Worm (Caenorhabditis elegans) whole organism, mixed stage, embryonic: ENCODE data around the gene B0244.5.

Experiments
- M03D4.4 ChIP-seq: sonication (generic microtip); optimal IDR thresholded peaks from 2 replicates; lab custom pipeline; 2017; ENCODE audit warnings: mild to moderate bottlenecking, missing genetic modification characterization, missing compliant biosample characterization
- blmp-1 ChIP-seq: fragments of 150-350 bp; optimal IDR thresholded peaks from 2 replicates; lab custom pipeline; 2014; ENCODE audit warnings: missing biosample characterization, missing genetic modification characterization
- ceh-39 ChIP-seq: fragments of 150-350 bp; optimal IDR thresholded peaks from 2 replicates; lab custom pipeline; 2014; ENCODE audit warnings: missing biosample characterization, missing genetic modification characterization
- ceh-43 ChIP-seq: fragments of 200-800 bp; sonication (Bioruptor generic); optimal IDR thresholded peaks from 2 replicates; lab custom pipeline; 2018; ENCODE audit warnings: mild to moderate bottlenecking, missing genetic modification characterization, moderate library complexity, missing compliant biosample characterization
- ceh-83 ChIP-seq: fragments of 200-800 bp; sonication (Bioruptor generic); optimal IDR thresholded peaks from 2 replicates; lab custom pipeline; 2018; ENCODE audit warnings: mild to moderate bottlenecking, missing genetic modification characterization, missing compliant biosample characterization
- ces-1 ChIP-seq: fragments of 150-350 bp; optimal IDR thresholded peaks from 2 replicates; lab custom pipeline; 2014; ENCODE audit warnings: missing biosample characterization, missing genetic modification reagents, missing genetic modification characterization
- drap-1 ChIP-seq: fragments of 200-800 bp; sonication (Bioruptor generic); optimal IDR thresholded peaks from 3 replicates; lab custom pipeline; 2018; ENCODE audit warnings: mild to moderate bottlenecking, missing genetic modification characterization, missing compliant biosample characterization
- elt-1 ChIP-seq: sonication (generic microtip); optimal IDR thresholded peaks from 2 replicates; lab custom pipeline; 2017; ENCODE audit warnings: missing genetic modification characterization, mild to moderate bottlenecking, missing compliant biosample characterization, antibody characterized with exemption, moderate library complexity, borderline replicate concordance; ENCODE audit not compliant: insufficient read depth
- flh-1 ChIP-seq: fragments of 200-800 bp; sonication (Bioruptor generic); optimal IDR thresholded peaks from 2 replicates; lab custom pipeline; 2018; ENCODE audit warnings: mild to moderate bottlenecking, missing genetic modification characterization, moderate library complexity, missing compliant biosample characterization
- ham-2 ChIP-seq: fragments of 200-800 bp; sonication (Bioruptor generic); optimal IDR thresholded peaks from 2 replicates; lab custom pipeline; 2018; ENCODE audit warnings: mild to moderate bottlenecking, missing genetic modification characterization, missing compliant biosample characterization
- hlh-1 ChIP-seq: fragments of 150-350 bp; optimal IDR thresholded peaks from 2 replicates; lab custom pipeline; 2014; ENCODE audit warnings: missing biosample characterization, missing genetic modification reagents, missing genetic modification characterization
- lin-13 ChIP-seq: fragments of 150-350 bp; optimal IDR thresholded peaks from 2 replicates; lab custom pipeline; 2014; ENCODE audit warnings: missing biosample characterization, missing genetic modification characterization
- lin-32 ChIP-seq: fragments of 200-800 bp; sonication (Bioruptor generic); optimal IDR thresholded peaks from 2 replicates; lab custom pipeline; 2018; ENCODE audit warnings: mild to moderate bottlenecking, missing genetic modification characterization, missing compliant biosample characterization
- mab-5 ChIP-seq: fragments of 150-350 bp; optimal IDR thresholded peaks from 2 replicates; lab custom pipeline; 2014; ENCODE audit warnings: missing biosample characterization, missing genetic modification characterization
- mep-1 ChIP-seq: fragments of 150-350 bp; optimal IDR thresholded peaks from 2 replicates; lab custom pipeline; 2017; ENCODE audit warnings: missing biosample characterization, missing genetic modification reagents, missing genetic modification characterization, inconsistent platforms
- mls-2 ChIP-seq: sonication (generic microtip); optimal IDR thresholded peaks from 2 replicates; lab custom pipeline; 2016; ENCODE audit warnings: mild to moderate bottlenecking, missing genetic modification characterization, moderate library complexity, missing compliant biosample characterization
- nhr-12 ChIP-seq: fragments of 150-350 bp; optimal IDR thresholded peaks from 2 replicates; lab custom pipeline; 2014; ENCODE audit warnings: missing biosample characterization, missing genetic modification characterization
- nhr-237 ChIP-seq: fragments of 150-350 bp; optimal IDR thresholded peaks from 2 replicates; lab custom pipeline; 2014; ENCODE audit warnings: missing biosample characterization, missing genetic modification characterization
- nhr-28 ChIP-seq: fragments of 150-350 bp; optimal IDR thresholded peaks from 2 replicates; lab custom pipeline; 2014; ENCODE audit warnings: missing biosample characterization, missing genetic modification characterization
- sem-2 ChIP-seq: fragments of 200-800 bp; sonication (Bioruptor generic); optimal IDR thresholded peaks from 2 replicates; lab custom pipeline; 2018; ENCODE audit warnings: mild to moderate bottlenecking, missing genetic modification characterization, missing compliant biosample characterization
- sptf-1 ChIP-seq: sonication (generic microtip); optimal IDR thresholded peaks from 2 replicates; lab custom pipeline; 2017; ENCODE audit warnings: mild to moderate bottlenecking, missing genetic modification characterization, moderate library complexity, missing compliant biosample characterization
- tbx-8 ChIP-seq: fragments of 200-800 bp; sonication (Bioruptor generic); optimal IDR thresholded peaks from 2 replicates; lab custom pipeline; 2018; ENCODE audit warnings: mild to moderate bottlenecking, missing genetic modification characterization, moderate library complexity, missing compliant biosample characterization
- unc-120 ChIP-seq: sonication (generic microtip); optimal IDR thresholded peaks from 2 replicates; lab custom pipeline; 2017; ENCODE audit warnings: missing genetic modification characterization, missing compliant biosample characterization; ENCODE audit not compliant: poor library complexity, severe bottlenecking
- unc-39 ChIP-seq: fragments of 150-350 bp; optimal IDR thresholded peaks from 2 replicates; lab custom pipeline; 2014; ENCODE audit warnings: missing biosample characterization, missing genetic modification characterization
- zip-8 ChIP-seq: fragments of 150-350 bp; optimal IDR thresholded peaks from 2 replicates; lab custom pipeline; 2014; ENCODE audit warnings: missing biosample characterization, missing genetic modification characterization
- ztf-11 ChIP-seq: fragments of 150-350 bp; optimal IDR thresholded peaks from 2 replicates; lab custom pipeline; 2014; ENCODE audit warnings: missing biosample characterization, missing genetic modification characterization

B0244.5 gene

ce11 chrIII:5708024-5708423, 36.7 kb upstream of the B0244.5 start:
- TF ChIP-seq hlh-1 (peak; percentile 22), flh-1 (GFP tag; lab: Kevin White, UChicago) (no peak), unc-120 (tag; lab: Kevin White, UChicago) (peak; percentile 31)

- no peak for TF ChIP-seq unc-120 (tag; lab: Kevin White, UChicago)
- TF ChIP-seq hlh-1, result peak; percentile 9
- no peak for TF ChIP-seq lin-32
Observed at ce11 chrIII:5709224-5709623, 35.5 kb upstream of the B0244.5 start, which contains the start of gene hpo-28. TSS of gene hpo-28 (minus strand) at chrIII:5709324.

- no peak for TF ChIP-seq ham-2 (GFP tag; lab: Kevin White, UChicago)
- TF ChIP-seq unc-39, result no peak
- no peak for TF ChIP-seq tbx-8 (GFP tag; lab: Kevin White, UChicago)
- TF ChIP-seq flh-1 (GFP tag; lab: Kevin White, UChicago), result no peak
Observed at ce11 chrIII:5710045-5710444, 34.6 kb upstream of the B0244.5 start, which contains the start of gene B0336.12. TSS of gene B0336.12 (minus strand) at chrIII:5710145.

ce11 chrIII:5710676-5711075, 34.0 kb upstream of the B0244.5 start:
- TF ChIP-seq sptf-1 (tag; lab: Kevin White, UChicago) (peak; percentile 25), ham-2 (GFP tag; lab: Kevin White, UChicago) (peak; percentile 28), ces-1 (no peak), mep-1 (tag; lab: Kevin White, UChicago) (peak; percentile 28)

- TF ChIP-seq ztf-11 (tag; lab: Kevin White, UChicago) (no peak), ceh-83 (GFP tag; lab: Kevin White, UChicago) (no peak), mab-5 (tag; lab: Kevin White, UChicago) (no peak), sptf-1 (tag; lab: Kevin White, UChicago) (no peak), ceh-39 (tag; lab: Kevin White, UChicago) (no peak), zip-8 (tag; lab: Kevin White, UChicago) (no peak), elt-1 (no peak), lin-13 (tag; lab: Kevin White, UChicago) (no peak), drap-1 (GFP tag; lab: Kevin White, UChicago) (no peak), lin-32 (no peak), nhr-28 (tag; lab: Kevin White, UChicago) (no peak), sem-2 (no peak), M03D4.4 (tag; lab: Kevin White, UChicago) (no peak)
Observed at ce11 chrIII:5711242-5711641, 33.4 kb upstream of the B0244.5 start, which contains the start of gene rbm-26. TSS of gene rbm-26 (plus strand) at chrIII:5711542.

- no peak for TF ChIP-seq ceh-83 (GFP tag; lab: Kevin White, UChicago)
- TF ChIP-seq mls-2 (tag; lab: Kevin White, UChicago), result no peak
- no peak for TF ChIP-seq elt-1
- TF ChIP-seq nhr-28 (tag; lab: Kevin White, UChicago), result no peak
- TF ChIP-seq unc-120 (tag; lab: Kevin White, UChicago), result no peak
- TF ChIP-seq M03D4.4 (tag; lab: Kevin White, UChicago), result no peak
Observed at ce11 chrIII:5711881-5712643, 32.6 kb upstream of the B0244.5 start.

- TF ChIP-seq ceh-43 (GFP tag; lab: Kevin White, UChicago), result no peak
- TF ChIP-seq nhr-28 (tag; lab: Kevin White, UChicago), result no peak
- TF ChIP-seq lin-32, result no peak
- TF ChIP-seq hlh-1, result no peak
- no peak for TF ChIP-seq drap-1 (GFP tag; lab: Kevin White, UChicago)
- no peak for TF ChIP-seq ham-2 (GFP tag; lab: Kevin White, UChicago)
- TF ChIP-seq nhr-12, result no peak
- no peak for TF ChIP-seq mls-2 (tag; lab: Kevin White, UChicago)
- no peak for TF ChIP-seq M03D4.4 (tag; lab: Kevin White, UChicago)
- TF ChIP-seq ceh-39 (tag; lab: Kevin White, UChicago), result no peak
- TF ChIP-seq blmp-1, result no peak
- no peak for TF ChIP-seq nhr-237
- no peak for TF ChIP-seq zip-8 (tag; lab: Kevin White, UChicago)
Observed at ce11 chrIII:5714230-5714983, 30.3 kb upstream of the B0244.5 start, which contains the start of gene arf-1. TSS of gene arf-1 (plus strand) at chrIII:5714886.
